Worm (Caenorhabditis elegans) whole organism, L1 larva: ENCODE measurements around the gene swt-4.

Experiments used
- ama-1 ChIP-seq: fragments of 150-350 bp; optimal IDR thresholded peaks from 2 replicates; lab custom pipeline; 2014
- egl-13 ChIP-seq: sonication (generic microtip); optimal IDR thresholded peaks from 2 replicates; lab custom pipeline; 2016; ENCODE audit warnings: missing genotype, missing genetic modification reagents, missing genetic modification characterization, missing compliant biosample characterization
- fkh-8 ChIP-seq: sonication (generic microtip); optimal IDR thresholded peaks from 2 replicates; lab custom pipeline; 2016; ENCODE audit warnings: mild to moderate bottlenecking, missing genetic modification characterization, missing compliant biosample characterization
- fos-1 ChIP-seq: fragments of 150-350 bp; optimal IDR thresholded peaks from 2 replicates; lab custom pipeline; 2014; ENCODE audit warnings: missing biosample characterization, missing genetic modification characterization
- lin-14 ChIP-seq: fragments of 200-800 bp; sonication (Bioruptor generic); optimal IDR thresholded peaks from 2 replicates; lab custom pipeline; 2018; ENCODE audit warnings: mild to moderate bottlenecking, missing genetic modification characterization, moderate library complexity, missing compliant biosample characterization
- mdl-1 ChIP-seq, 2 experiments: fragments of 150-350 bp; optimal IDR thresholded peaks; 2 replicates each; lab custom pipeline; 2014 to 2017; ENCODE audit warnings: missing biosample characterization in 2 of 2, missing genetic modification characterization in 2 of 2, inconsistent platforms in 1 of 2
- sox-4 ChIP-seq: sonication (generic microtip); optimal IDR thresholded peaks from 2 replicates; lab custom pipeline; 2016; ENCODE audit warnings: missing genetic modification characterization, missing compliant biosample characterization
- tbx-2 ChIP-seq: sonication (generic microtip); optimal IDR thresholded peaks from 2 replicates; lab custom pipeline; 2016; ENCODE audit warnings: missing genetic modification characterization, missing compliant biosample characterization
- unc-130 ChIP-seq: fragments of 150-350 bp; optimal IDR thresholded peaks from 2 replicates; lab custom pipeline; 2017; ENCODE audit warnings: missing biosample characterization, missing genetic modification characterization, inconsistent platforms
- zag-1 ChIP-seq: fragments of 150-350 bp; optimal IDR thresholded peaks from 2 replicates; lab custom pipeline; 2014; ENCODE audit warnings: missing biosample characterization, missing genetic modification characterization
- ztf-11 ChIP-seq, 2 experiments: sonication (generic microtip); optimal IDR thresholded peaks; 2 replicates each; lab custom pipeline; 2016 to 2017; ENCODE audit warnings: missing genetic modification characterization in 2 of 2, missing biosample characterization in 1 of 2, missing compliant biosample characterization in 1 of 2
- ztf-4 ChIP-seq: fragments of 150-350 bp; optimal IDR thresholded peaks from 2 replicates; lab custom pipeline; 2014; ENCODE audit warnings: missing biosample characterization, missing genetic modification characterization

- TF ChIP-seq tbx-2 (tag; lab: Kevin White, UChicago) (peak; percentile 65), egl-13 (no peak), sox-4 (tag; lab: Kevin White, UChicago) (no peak), fkh-8 (tag; lab: Kevin White, UChicago) (peak; percentile 11), lin-14 (GFP tag; lab: Kevin White, UChicago) (no peak), ama-1 (lab: Kevin White, UChicago) (no peak), mdl-1 (tag; optimal IDR thresholded peaks at IDR 0.05; lab: Kevin White, UChicago) (peak in 1 of 2 experiments; percentile 48), ztf-11 (tag; optimal IDR thresholded peaks at IDR 0.05; lab: Kevin White, UChicago) (peak in 1 of 2 experiments; percentile 73), fos-1 (tag; lab: Kevin White, UChicago) (no peak), unc-130 (tag; lab: Kevin White, UChicago) (no peak), zag-1 (tag; lab: Kevin White, UChicago) (no peak), ztf-4 (tag; lab: Kevin White, UChicago) (no peak)
These were observed 22.7 kb upstream of the swt-4 start for ce11 chrIII:10651634-10652033.
